ENCODE assay signal across 1 fruit fly cellular context in genomic region chr3L:9422636-9423419, dm6.
TF ChIP-seq lines count a peak whose summit lies in the region.

Gene aay, plus strand, starts transcription at chr3L:9423253.

TF ChIP-seq in whole organism, embryonic, 481 proteins besides CTCF, POLR2A, EP300 and RAD21 (continued from another document and continues in another):
- TF ChIP-seq hth (optimal IDR thresholded peaks at IDR 0.05; lab: Kevin White, UChicago): no peak
- TF ChIP-seq kay (GFP tag; optimal IDR thresholded peaks at IDR 0.05; lab: Kevin White, UChicago): peak; percentile 98
- peak; percentile 99 for TF ChIP-seq Blimp-1 (GFP tag; optimal IDR thresholded peaks at IDR 0.05; lab: Kevin White, UChicago)
- TF ChIP-seq Rx (GFP tag; IDR thresholded peaks at IDR 0.05; lab: Robert Waterston, UW): peak; percentile 98
- TF ChIP-seq ttk (GFP tag; IDR thresholded peaks at IDR 0.05; lab: Robert Waterston, UW): peak; percentile 98
- peak; percentile 99 for TF ChIP-seq CG17568 (GFP tag; optimal IDR thresholded peaks at IDR 0.05; lab: Kevin White, UChicago)
- TF ChIP-seq row (GFP tag; IDR thresholded peaks at IDR 0.05; lab: Robert Waterston, UW): peak; percentile 99
- peak; percentile 91 for TF ChIP-seq CG7357 (GFP tag; IDR thresholded peaks at IDR 0.05; lab: Robert Waterston, UW)
- peak; percentile 92 for TF ChIP-seq D19B (GFP tag; optimal IDR thresholded peaks at IDR 0.05; lab: Kevin White, UChicago)
- peak; percentile 98 for TF ChIP-seq fd3F (GFP tag; optimal IDR thresholded peaks at IDR 0.05; lab: Kevin White, UChicago)
- peak; percentile 99 for TF ChIP-seq slbo (GFP tag; IDR thresholded peaks at IDR 0.05; lab: Robert Waterston, UW)
- TF ChIP-seq cas (GFP tag; IDR thresholded peaks at IDR 0.05; lab: Robert Waterston, UW): peak; percentile 93
- peak; percentile 97 for TF ChIP-seq trem (tag; optimal IDR thresholded peaks at IDR 0.05; lab: Kevin White, UChicago)
- TF ChIP-seq Bteb2 (GFP tag; optimal IDR thresholded peaks at IDR 0.05; lab: Kevin White, UChicago): peak; percentile 99
- peak; percentile 98 for TF ChIP-seq Mes4 (GFP tag; optimal IDR thresholded peaks at IDR 0.05; lab: Kevin White, UChicago)
- peak; percentile 99 for TF ChIP-seq lilli (GFP tag; optimal IDR thresholded peaks at IDR 0.05; lab: Kevin White, UChicago)
- TF ChIP-seq Xbp1 (GFP tag; optimal IDR thresholded peaks at IDR 0.05; lab: Kevin White, UChicago): peak; percentile 99
- TF ChIP-seq nom (GFP tag; optimal IDR thresholded peaks at IDR 0.05; lab: Kevin White, UChicago): peak; percentile 94
- TF ChIP-seq CG17361 (GFP tag; IDR thresholded peaks at IDR 0.05; lab: Robert Waterston, UW): peak; percentile 99
- TF ChIP-seq Dip2 (GFP tag; IDR thresholded peaks at IDR 0.05; lab: Robert Waterston, UW): peak; percentile 42; the same call in 1 of the 2 replicates
- peak; percentile 99 for TF ChIP-seq Oli (tag; optimal IDR thresholded peaks at IDR 0.05; lab: Kevin White, UChicago)
- TF ChIP-seq CG6765 (GFP tag; optimal IDR thresholded peaks at IDR 0.05; lab: Kevin White, UChicago): peak; percentile 98
- no peak for TF ChIP-seq Opbp (GFP tag; IDR thresholded peaks at IDR 0.05; lab: Robert Waterston, UW; ENCODE audit: partially characterized antibody)
- TF ChIP-seq CG7786 (GFP tag; optimal IDR thresholded peaks at IDR 0.05; lab: Kevin White, UChicago): peak; percentile 97
- peak; percentile 99 for TF ChIP-seq CG1233 (GFP tag; optimal IDR thresholded peaks at IDR 0.05; lab: Kevin White, UChicago)
- peak; percentile 66 to 81 for TF ChIP-seq insv (GFP tag; optimal IDR thresholded peaks at IDR 0.05; lab: Kevin White, UChicago)
- TF ChIP-seq ind (GFP tag; optimal IDR thresholded peaks at IDR 0.05; lab: Kevin White, UChicago): peak; percentile 99
- TF ChIP-seq hb (GFP tag; IDR thresholded peaks at IDR 0.05; lab: Robert Waterston, UW; ENCODE audit: partially characterized antibody): no peak
- TF ChIP-seq zfh1 (GFP tag; IDR thresholded peaks at IDR 0.05; lab: Robert Waterston, UW): peak; percentile 99
- TF ChIP-seq CG32772 (GFP tag; IDR thresholded peaks at IDR 0.05; lab: Robert Waterston, UW): peak; percentile 98
- peak; percentile 98 for TF ChIP-seq sisA (GFP tag; IDR thresholded peaks at IDR 0.05; lab: Robert Waterston, UW)
- peak; percentile 98 for TF ChIP-seq CG6689 (GFP tag; IDR thresholded peaks at IDR 0.05; lab: Robert Waterston, UW)
- TF ChIP-seq CG8290 (GFP tag; optimal IDR thresholded peaks at IDR 0.05; lab: Kevin White, UChicago): peak; percentile 99
- peak; percentile 90 to 93 for TF ChIP-seq CG8290 (tag; optimal IDR thresholded peaks at IDR 0.05; lab: Kevin White, UChicago)
- TF ChIP-seq Adf1 (GFP tag; IDR thresholded peaks at IDR 0.05; lab: Robert Waterston, UW): peak; percentile 87
- peak; percentile 97 for TF ChIP-seq CG9932 (GFP tag; IDR thresholded peaks at IDR 0.05; lab: Robert Waterston, UW)
- TF ChIP-seq CG10209 (GFP tag; optimal IDR thresholded peaks at IDR 0.05; lab: Kevin White, UChicago): peak; percentile 99
- peak; percentile 94 for TF ChIP-seq Doc2 (GFP tag; IDR thresholded peaks at IDR 0.05; lab: Robert Waterston, UW)
- peak; percentile 99 for TF ChIP-seq Chrac-16 (GFP tag; optimal IDR thresholded peaks at IDR 0.05; lab: Kevin White, UChicago)
- TF ChIP-seq jigr1 (GFP tag; IDR thresholded peaks at IDR 0.05; lab: Robert Waterston, UW): peak; percentile 95
- TF ChIP-seq abd-A (tag; optimal IDR thresholded peaks at IDR 0.05; lab: Kevin White, UChicago): peak; percentile 94
- TF ChIP-seq CG10321 (GFP tag; IDR thresholded peaks at IDR 0.05; lab: Robert Waterston, UW): peak; percentile 86
- TF ChIP-seq cad (GFP tag; optimal IDR thresholded peaks at IDR 0.05; lab: Kevin White, UChicago): no peak
- peak; percentile 97 for TF ChIP-seq CG7987 (GFP tag; optimal IDR thresholded peaks at IDR 0.05; lab: Kevin White, UChicago)
- TF ChIP-seq eyg (GFP tag; optimal IDR thresholded peaks at IDR 0.05; lab: Kevin White, UChicago): peak; percentile 98
- peak; percentile 99 for TF ChIP-seq CG12299 (tag; optimal IDR thresholded peaks at IDR 0.05; lab: Kevin White, UChicago)
- no peak for TF ChIP-seq nerfin-2 (GFP tag; IDR thresholded peaks at IDR 0.05; lab: Robert Waterston, UW; ENCODE audit: partially characterized antibody)
- TF ChIP-seq CG3163 (GFP tag; optimal IDR thresholded peaks at IDR 0.05; lab: Kevin White, UChicago): peak; percentile 89
- TF ChIP-seq CG10654 (GFP tag; optimal IDR thresholded peaks at IDR 0.05; lab: Kevin White, UChicago): peak; percentile 98
- peak; percentile 98 for TF ChIP-seq nerfin-1 (tag; optimal IDR thresholded peaks at IDR 0.05; lab: Kevin White, UChicago)
- peak; percentile 99 for TF ChIP-seq HmgZ (tag; optimal IDR thresholded peaks at IDR 0.05; lab: Kevin White, UChicago)
- TF ChIP-seq Aef1 (GFP tag; IDR thresholded peaks at IDR 0.05; lab: Robert Waterston, UW): peak; percentile 98
- TF ChIP-seq CHES-1-like (GFP tag; optimal IDR thresholded peaks at IDR 0.05; lab: Kevin White, UChicago): peak; percentile 97
- peak; percentile 100 for TF ChIP-seq Sox102F (GFP tag; optimal IDR thresholded peaks at IDR 0.05; lab: Kevin White, UChicago)
- TF ChIP-seq Hmx (GFP tag; optimal IDR thresholded peaks at IDR 0.05; lab: Kevin White, UChicago): peak; percentile 96
- TF ChIP-seq CG6175 (GFP tag; IDR thresholded peaks at IDR 0.05; lab: Robert Waterston, UW): peak; percentile 95
- TF ChIP-seq CG10979 (tag; optimal IDR thresholded peaks at IDR 0.05; lab: Kevin White, UChicago): peak; percentile 99
- TF ChIP-seq CG1647 (GFP tag; optimal IDR thresholded peaks at IDR 0.05; lab: Kevin White, UChicago): peak; percentile 98
- peak; percentile 99 for TF ChIP-seq CG12659 (GFP tag; optimal IDR thresholded peaks at IDR 0.05; lab: Kevin White, UChicago)
- TF ChIP-seq al (GFP tag; IDR thresholded peaks at IDR 0.05; lab: Robert Waterston, UW): peak; percentile 96
- peak; percentile 29 for TF ChIP-seq gfzf (GFP tag; optimal IDR thresholded peaks at IDR 0.05; lab: Kevin White, UChicago)
- peak; percentile 92 for TF ChIP-seq CG10431 (GFP tag; optimal IDR thresholded peaks at IDR 0.05; lab: Kevin White, UChicago)
- peak; percentile 97 for TF ChIP-seq CG1603 (tag; optimal IDR thresholded peaks at IDR 0.05; lab: Kevin White, UChicago)
- peak; percentile 98 for TF ChIP-seq CG6854 (GFP tag; optimal IDR thresholded peaks at IDR 0.05; lab: Kevin White, UChicago)
- TF ChIP-seq CG14965 (GFP tag; optimal IDR thresholded peaks at IDR 0.05; lab: Kevin White, UChicago; ENCODE audit: borderline replicate concordance): peak; percentile 81
- peak; percentile 98 for TF ChIP-seq esg (GFP tag; conservative IDR thresholded peaks at IDR 0.05; lab: Robert Waterston, UW)
- peak; percentile 94 for TF ChIP-seq CG15514 (GFP tag; optimal IDR thresholded peaks at IDR 0.05; lab: Kevin White, UChicago)
- peak; percentile 96 for TF ChIP-seq ERR (GFP tag; optimal IDR thresholded peaks at IDR 0.05; lab: Kevin White, UChicago)
- peak; percentile 98 for TF ChIP-seq stc (GFP tag; IDR thresholded peaks at IDR 0.05; lab: Robert Waterston, UW)
- TF ChIP-seq ara (GFP tag; IDR thresholded peaks at IDR 0.05; lab: Robert Waterston, UW): peak; percentile 98
- peak; percentile 71 for TF ChIP-seq CG15479 (GFP tag; optimal IDR thresholded peaks at IDR 0.05; lab: Kevin White, UChicago)
- TF ChIP-seq CG8359 (GFP tag; optimal IDR thresholded peaks at IDR 0.05; lab: Kevin White, UChicago; ENCODE audit: borderline replicate concordance): peak; percentile 95
- TF ChIP-seq sd (tag; optimal IDR thresholded peaks at IDR 0.05; lab: Kevin White, UChicago): peak; percentile 96
- TF ChIP-seq tup (GFP tag; optimal IDR thresholded peaks at IDR 0.05; lab: Kevin White, UChicago): peak; percentile 97
- peak; percentile 79 for TF ChIP-seq crol (GFP tag; IDR thresholded peaks at IDR 0.05; lab: Robert Waterston, UW)
- TF ChIP-seq CG2875 (GFP tag; optimal IDR thresholded peaks at IDR 0.05; lab: Kevin White, UChicago): peak; percentile 99
- peak; percentile 97 for TF ChIP-seq CG9609 (GFP tag; optimal IDR thresholded peaks at IDR 0.05; lab: Kevin White, UChicago)
- peak; percentile 87 for TF ChIP-seq ash1 (GFP tag; optimal IDR thresholded peaks at IDR 0.05; lab: Kevin White, UChicago)
- TF ChIP-seq Sry-β (GFP tag; optimal IDR thresholded peaks at IDR 0.05; lab: Kevin White, UChicago): peak; percentile 76
- peak; percentile 95 for TF ChIP-seq C15 (GFP tag; IDR thresholded peaks at IDR 0.05; lab: Robert Waterston, UW)
- TF ChIP-seq CG3407 (GFP tag; optimal IDR thresholded peaks at IDR 0.05; lab: Kevin White, UChicago): peak; percentile 98
- peak; percentile 82 for TF ChIP-seq ab (GFP tag; optimal IDR thresholded peaks at IDR 0.05; lab: Kevin White, UChicago)
- TF ChIP-seq caup (GFP tag; optimal IDR thresholded peaks at IDR 0.05; lab: Kevin White, UChicago; ENCODE audit: severe bottlenecking): peak; percentile 99
- TF ChIP-seq Bgb (GFP tag; IDR thresholded peaks at IDR 0.05; lab: Robert Waterston, UW; ENCODE audit: partially characterized antibody): peak; percentile 21; the same call in 1 of the 2 replicates
- TF ChIP-seq CG17829 (tag; optimal IDR thresholded peaks at IDR 0.05; lab: Kevin White, UChicago): peak; percentile 99
- TF ChIP-seq CG4854 (GFP tag; optimal IDR thresholded peaks at IDR 0.05; lab: Kevin White, UChicago): peak; percentile 99
- peak; percentile 99 for TF ChIP-seq D19A (tag; optimal IDR thresholded peaks at IDR 0.05; lab: Kevin White, UChicago)
- peak; percentile 97 for TF ChIP-seq H2.0 (GFP tag; IDR thresholded peaks at IDR 0.05; lab: Robert Waterston, UW)
- TF ChIP-seq CG4404 (GFP tag; IDR thresholded peaks at IDR 0.05; lab: Robert Waterston, UW): peak; percentile 98
- peak; percentile 97 for TF ChIP-seq kah (GFP tag; optimal IDR thresholded peaks at IDR 0.05; lab: Kevin White, UChicago)
- TF ChIP-seq hkb (optimal IDR thresholded peaks at IDR 0.05; lab: Kevin White, UChicago): no peak
- peak; percentile 99 for TF ChIP-seq hkb (GFP tag; IDR thresholded peaks at IDR 0.05; lab: Robert Waterston, UW)
- TF ChIP-seq ATbp (GFP tag; optimal IDR thresholded peaks at IDR 0.05; lab: Kevin White, UChicago): peak; percentile 99
- peak; percentile 100 for TF ChIP-seq gsb-n (tag; optimal IDR thresholded peaks at IDR 0.05; lab: Kevin White, UChicago)
- TF ChIP-seq mam (GFP tag; optimal IDR thresholded peaks at IDR 0.05; lab: Kevin White, UChicago): peak; percentile 97
- peak; percentile 40 for TF ChIP-seq Dref (GFP tag; IDR thresholded peaks at IDR 0.05; lab: Robert Waterston, UW)
- peak; percentile 63 for TF ChIP-seq CG13287 (GFP tag; IDR thresholded peaks at IDR 0.05; lab: Robert Waterston, UW; ENCODE audit: partially characterized antibody)
- peak; percentile 100 for TF ChIP-seq CG2712 (tag; optimal IDR thresholded peaks at IDR 0.05; lab: Kevin White, UChicago)
- peak; percentile 99 for TF ChIP-seq Xrp1 (GFP tag; IDR thresholded peaks at IDR 0.05; lab: Robert Waterston, UW)
- peak in 1 of 2 experiments; percentile 86 for TF ChIP-seq Dfd (GFP tag; optimal IDR thresholded peaks at IDR 0.05; lab: Kevin White, UChicago)
- no peak for TF ChIP-seq vnd (GFP tag; IDR thresholded peaks at IDR 0.05; lab: Robert Waterston, UW; ENCODE audit: partially characterized antibody)
- no peak for TF ChIP-seq HLHmδ (GFP tag; optimal IDR thresholded peaks at IDR 0.05; lab: Kevin White, UChicago)
- TF ChIP-seq bcd (GFP tag; optimal IDR thresholded peaks at IDR 0.05; lab: Kevin White, UChicago): peak; percentile 99
- TF ChIP-seq CG18262 (tag; optimal IDR thresholded peaks at IDR 0.05; lab: Kevin White, UChicago): peak; percentile 100
- peak; percentile 97 for TF ChIP-seq trh (GFP tag; optimal IDR thresholded peaks at IDR 0.05; lab: Kevin White, UChicago)
- peak; percentile 99 for TF ChIP-seq CG12942 (GFP tag; optimal IDR thresholded peaks at IDR 0.05; lab: Kevin White, UChicago)
- peak; percentile 96 for TF ChIP-seq twi (tag; optimal IDR thresholded peaks at IDR 0.05; lab: Kevin White, UChicago)
- 0 out of 3 replicates have a peak, but pooled peaks have one; percentile 37 for TF ChIP-seq HLH4C (GFP tag; IDR thresholded peaks at IDR 0.05; lab: Robert Waterston, UW; ENCODE audit: partially characterized antibody)
- peak; percentile 98 for TF ChIP-seq ase (GFP tag; IDR thresholded peaks at IDR 0.05; lab: Robert Waterston, UW)
- TF ChIP-seq CG13775 (GFP tag; optimal IDR thresholded peaks at IDR 0.05; lab: Kevin White, UChicago): peak; percentile 99
- peak; percentile 95 for TF ChIP-seq shn (GFP tag; optimal IDR thresholded peaks at IDR 0.05; lab: Kevin White, UChicago)
- peak; percentile 99 for TF ChIP-seq CoRest (tag; optimal IDR thresholded peaks at IDR 0.05; lab: Kevin White, UChicago)
- peak; percentile 97 for TF ChIP-seq CG14014 (GFP tag; IDR thresholded peaks at IDR 0.05; lab: Robert Waterston, UW)
- TF ChIP-seq unc-4 (GFP tag; IDR thresholded peaks at IDR 0.05; lab: Robert Waterston, UW; ENCODE audit: partially characterized antibody): peak; percentile 34; the same call in 1 of the 2 replicates
- peak; percentile 97 for TF ChIP-seq scrt (GFP tag; optimal IDR thresholded peaks at IDR 0.05; lab: Kevin White, UChicago)
- peak; percentile 96 for TF ChIP-seq gsb (GFP tag; IDR thresholded peaks at IDR 0.05; lab: Robert Waterston, UW)
- peak; percentile 98 for TF ChIP-seq CG12769 (tag; optimal IDR thresholded peaks at IDR 0.05; lab: Kevin White, UChicago)
- peak; percentile 95 for TF ChIP-seq Gsc (GFP tag; IDR thresholded peaks at IDR 0.05; lab: Robert Waterston, UW)
- TF ChIP-seq seq (GFP tag; IDR thresholded peaks at IDR 0.05; lab: Robert Waterston, UW): peak; percentile 98
- TF ChIP-seq Ptx1 (GFP tag; IDR thresholded peaks at IDR 0.05; lab: Robert Waterston, UW): peak; percentile 99
- peak; percentile 92 for TF ChIP-seq Nf-YB (GFP tag; optimal IDR thresholded peaks at IDR 0.05; lab: Kevin White, UChicago)
- TF ChIP-seq Max (GFP tag; optimal IDR thresholded peaks at IDR 0.05; lab: Kevin White, UChicago): peak; percentile 99
- TF ChIP-seq PHDP (tag; optimal IDR thresholded peaks at IDR 0.05; lab: Kevin White, UChicago): peak; percentile 99
- peak; percentile 98 for TF ChIP-seq CG9817 (tag; optimal IDR thresholded peaks at IDR 0.05; lab: Kevin White, UChicago)
- peak; percentile 94 for TF ChIP-seq Bdp1 (GFP tag; optimal IDR thresholded peaks at IDR 0.05; lab: Kevin White, UChicago)
- peak; percentile 98 for TF ChIP-seq CG10959 (GFP tag; IDR thresholded peaks at IDR 0.05; lab: Robert Waterston, UW)
- TF ChIP-seq exex (tag; optimal IDR thresholded peaks at IDR 0.05; lab: Kevin White, UChicago): peak; percentile 94
- TF ChIP-seq CG18599 (GFP tag; optimal IDR thresholded peaks at IDR 0.05; lab: Kevin White, UChicago): peak; percentile 99
- TF ChIP-seq CG4730 (GFP tag; IDR thresholded peaks at IDR 0.05; lab: Robert Waterston, UW): peak; percentile 97
- peak; percentile 99 for TF ChIP-seq Hmr (GFP tag; optimal IDR thresholded peaks at IDR 0.05; lab: Kevin White, UChicago)
